Worm (Caenorhabditis elegans) whole organism, young adult: ENCODE measurements around the gene asp-5.

Source experiments
- D2030.7 ChIP-seq: fragments of 200-800 bp; sonication (Bioruptor generic); IDR thresholded peaks from 2 replicates; pipeline ENCODE4 v1.3.6; 2022; ENCODE audit warnings: missing genetic modification reagents, missing genetic modification characterization, missing compliant biosample characterization
- F10E7.11 ChIP-seq: sonication (generic microtip); optimal IDR thresholded peaks from 2 replicates; lab custom pipeline; 2017; ENCODE audit warnings: mild to moderate bottlenecking, missing genetic modification characterization, moderate library complexity, missing compliant biosample characterization
- F22D6.2 ChIP-seq: sonication (generic microtip); optimal IDR thresholded peaks from 2 replicates; lab custom pipeline; 2016; ENCODE audit warnings: mild to moderate bottlenecking, missing genetic modification characterization, missing compliant biosample characterization
- F37B4.10 ChIP-seq: fragments of 200-800 bp; sonication (Bioruptor generic); IDR thresholded peaks from 2 replicates; pipeline ENCODE4 v1.3.6; 2022; ENCODE audit warnings: missing genetic modification characterization, missing compliant biosample characterization
- F39B2.1 ChIP-seq: fragments of 200-800 bp; sonication (Bioruptor generic); IDR thresholded peaks from 2 replicates; pipeline ENCODE4 v1.3.6; 2022; ENCODE audit warnings: missing genetic modification reagents, missing genetic modification characterization, missing compliant biosample characterization
- F49E8.2 ChIP-seq: sonication (generic microtip); optimal IDR thresholded peaks from 3 replicates; lab custom pipeline; 2017; ENCODE audit warnings: missing genetic modification characterization, mild to moderate bottlenecking, missing compliant biosample characterization, antibody characterized with exemption, moderate library complexity; ENCODE audit not compliant: insufficient read depth
- F55B11.4 ChIP-seq: sonication (generic microtip); optimal IDR thresholded peaks from 2 replicates; lab custom pipeline; 2016; ENCODE audit warnings: missing compliant biosample characterization, missing genetic modification characterization, borderline replicate concordance; ENCODE audit not compliant: insufficient read depth
- F57C9.4 ChIP-seq: sonication (generic microtip); optimal IDR thresholded peaks from 2 replicates; lab custom pipeline; 2017; ENCODE audit warnings: mild to moderate bottlenecking, missing genetic modification characterization, missing compliant biosample characterization
- K11D2.4 ChIP-seq: fragments of 200-800 bp; sonication (Bioruptor generic); IDR thresholded peaks from 2 replicates; pipeline ENCODE4 v1.3.6; 2022; ENCODE audit warnings: missing genetic modification reagents, missing genetic modification characterization, missing compliant biosample characterization
- Y53G8AR.9 ChIP-seq: fragments of 200-800 bp; sonication (Bioruptor generic); conservative IDR thresholded peaks from 2 replicates; pipeline ENCODE4 v1.3.6; 2022; ENCODE audit warnings: missing genetic modification reagents, missing genetic modification characterization, missing compliant biosample characterization
- Y79H2A.3 ChIP-seq: fragments of 200-800 bp; sonication (Bioruptor generic); conservative IDR thresholded peaks from 2 replicates; pipeline ENCODE4 v1.3.6; 2022; ENCODE audit warnings: missing genetic modification reagents, missing genetic modification characterization, missing compliant biosample characterization
- Y95B8A.8 ChIP-seq: fragments of 200-800 bp; sonication (Bioruptor generic); IDR thresholded peaks from 2 replicates; pipeline ENCODE4 v1.3.6; 2022; ENCODE audit warnings: missing genetic modification reagents, missing genetic modification characterization, missing compliant biosample characterization
- akir-1 ChIP-seq: fragments of 200-800 bp; sonication (Bioruptor generic); optimal IDR thresholded peaks from 2 replicates; lab custom pipeline; 2018; ENCODE audit warnings: mild to moderate bottlenecking, missing genetic modification characterization, moderate library complexity, missing compliant biosample characterization
- ama-1 ChIP-seq, 3 experiments: fragments of 150-350 bp in 1 of 3; sonication (generic microtip) in 2 of 3; optimal IDR thresholded peaks; 2 replicates each; lab custom pipeline; 2014 to 2018; ENCODE audit warnings: missing biosample characterization in 2 of 3, missing genetic modification characterization in 2 of 3, missing genetic modification reagents in 2 of 3
- aptf-2 ChIP-seq: fragments of 200-800 bp; sonication (Bioruptor generic); conservative IDR thresholded peaks from 2 replicates; pipeline ENCODE4 v1.3.6; 2022; ENCODE audit warnings: missing genetic modification reagents, missing genetic modification characterization, missing compliant biosample characterization
- cebp-1 ChIP-seq, 2 experiments: fragments of 200-800 bp in 1 of 2; sonication (Bioruptor generic) in 1 of 2; sonication (generic microtip) in 1 of 2; IDR thresholded peaks in 1 of 2; optimal IDR thresholded peaks in 1 of 2; 2 replicates each; pipeline versions ENCODE4 v1.3.6 to Lab custom; 2017 to 2022; ENCODE audit warnings: missing compliant biosample characterization in 2 of 2, missing genetic modification characterization in 2 of 2, mild to moderate bottlenecking in 1 of 2, missing genetic modification reagents in 1 of 2, moderate library complexity in 1 of 2
- cebp-2 ChIP-seq: fragments of 200-800 bp; sonication (Bioruptor generic); IDR thresholded peaks from 2 replicates; pipeline ENCODE4 v1.3.6; 2022; ENCODE audit warnings: missing genetic modification characterization, missing compliant biosample characterization
- ceh-27 ChIP-seq: fragments of 200-800 bp; sonication (Bioruptor generic); optimal IDR thresholded peaks from 2 replicates; lab custom pipeline; 2018; ENCODE audit warnings: mild to moderate bottlenecking, missing genetic modification characterization, moderate library complexity, missing compliant biosample characterization
- ceh-79 ChIP-seq: sonication (generic microtip); optimal IDR thresholded peaks from 2 replicates; lab custom pipeline; 2017; ENCODE audit warnings: mild to moderate bottlenecking, missing genetic modification characterization, missing compliant biosample characterization
- chd-7 ChIP-seq: sonication (generic microtip); optimal IDR thresholded peaks from 2 replicates; lab custom pipeline; 2016; ENCODE audit warnings: mild to moderate bottlenecking, missing genetic modification characterization, moderate library complexity, missing compliant biosample characterization
- egl-18 ChIP-seq: fragments of 200-800 bp; sonication (Bioruptor generic); IDR thresholded peaks from 2 replicates; pipeline ENCODE4 v1.3.6; 2022; ENCODE audit warnings: missing genetic modification reagents, missing genetic modification characterization, missing compliant biosample characterization
- egl-44 ChIP-seq: fragments of 200-800 bp; sonication (Bioruptor generic); IDR thresholded peaks from 2 replicates; pipeline ENCODE4 v1.3.6; 2022; ENCODE audit warnings: missing genetic modification reagents, missing genetic modification characterization, missing compliant biosample characterization
- gei-17 ChIP-seq: fragments of 200-800 bp; sonication (Bioruptor generic); optimal IDR thresholded peaks from 2 replicates; lab custom pipeline; 2018; ENCODE audit warnings: mild to moderate bottlenecking, missing genetic modification characterization, missing compliant biosample characterization
- hmg-1.2 ChIP-seq: fragments of 200-800 bp; sonication (Bioruptor generic); IDR thresholded peaks from 2 replicates; pipeline ENCODE4 v1.3.6; 2022; ENCODE audit warnings: missing genetic modification reagents, missing genetic modification characterization, missing compliant biosample characterization
- hmg-20 ChIP-seq: fragments of 200-800 bp; sonication (Bioruptor generic); IDR thresholded peaks from 2 replicates; pipeline ENCODE4 v1.3.6; 2022; ENCODE audit warnings: missing genetic modification reagents, missing genetic modification characterization, missing compliant biosample characterization
- hrde-1 ChIP-seq: sonication (generic microtip); optimal IDR thresholded peaks from 2 replicates; lab custom pipeline; 2016; ENCODE audit warnings: missing genetic modification characterization, mild to moderate bottlenecking, missing compliant biosample characterization, moderate library complexity, missing genotype, missing genetic modification reagents, borderline replicate concordance
- lir-1 ChIP-seq: fragments of 200-800 bp; sonication (Bioruptor generic); conservative IDR thresholded peaks from 2 replicates; pipeline ENCODE4 v1.3.6; 2022; ENCODE audit warnings: missing genetic modification reagents, missing genetic modification characterization, missing compliant biosample characterization
- madf-10 ChIP-seq: sonication (generic microtip); optimal IDR thresholded peaks from 2 replicates; lab custom pipeline; 2016; ENCODE audit warnings: mild to moderate bottlenecking, missing genetic modification characterization, missing compliant biosample characterization
- mel-28 ChIP-seq: sonication (generic microtip); optimal IDR thresholded peaks from 2 replicates; lab custom pipeline; 2016; ENCODE audit warnings: borderline replicate concordance, mild to moderate bottlenecking, missing genetic modification characterization, missing compliant biosample characterization
- mes-4 ChIP-seq: sonication (generic microtip); optimal IDR thresholded peaks from 2 replicates; lab custom pipeline; 2016; ENCODE audit warnings: missing genotype, missing genetic modification characterization, missing compliant biosample characterization
- mxl-1 ChIP-seq: sonication (generic microtip); optimal IDR thresholded peaks from 2 replicates; lab custom pipeline; 2016; ENCODE audit warnings: missing genetic modification characterization, missing compliant biosample characterization
- nhr-120 ChIP-seq: fragments of 200-800 bp; sonication (Bioruptor generic); IDR thresholded peaks from 2 replicates; pipeline ENCODE4 v1.3.6; 2022; ENCODE audit warnings: missing genetic modification characterization, missing compliant biosample characterization
- nhr-80 ChIP-seq: sonication (generic microtip); optimal IDR thresholded peaks from 2 replicates; lab custom pipeline; 2016; ENCODE audit warnings: missing genetic modification characterization, missing compliant biosample characterization
- nhr-90 ChIP-seq: sonication (generic microtip); optimal IDR thresholded peaks from 2 replicates; lab custom pipeline; 2016; ENCODE audit warnings: missing genotype, mild to moderate bottlenecking, missing genetic modification characterization, missing compliant biosample characterization
- pbrm-1 ChIP-seq: fragments of 200-800 bp; sonication (Bioruptor generic); IDR thresholded peaks from 2 replicates; pipeline ENCODE4 v1.3.6; 2022; ENCODE audit warnings: missing genetic modification reagents, missing genetic modification characterization, missing compliant biosample characterization
- sdz-38 ChIP-seq: sonication (generic microtip); optimal IDR thresholded peaks from 2 replicates; lab custom pipeline; 2016; ENCODE audit warnings: missing genotype, missing genetic modification characterization, missing compliant biosample characterization
- snpc-1.3 ChIP-seq: sonication (generic microtip); optimal IDR thresholded peaks from 2 replicates; lab custom pipeline; 2017; ENCODE audit warnings: missing genetic modification characterization, mild to moderate bottlenecking, missing compliant biosample characterization, antibody characterized with exemption, moderate library complexity, missing genotype, missing genetic modification reagents; ENCODE audit not compliant: insufficient read depth
- tbp1 ChIP-seq: fragments of 200-800 bp; sonication (Bioruptor generic); optimal IDR thresholded peaks from 2 replicates; lab custom pipeline; 2018; ENCODE audit warnings: mild to moderate bottlenecking, missing genetic modification characterization, missing compliant biosample characterization
- tbx-9 ChIP-seq: sonication (generic microtip); optimal IDR thresholded peaks from 2 replicates; lab custom pipeline; 2016; ENCODE audit warnings: borderline replicate concordance, missing genetic modification characterization, inconsistent platforms, missing compliant biosample characterization
- xnd-1 ChIP-seq: sonication (generic microtip); optimal IDR thresholded peaks from 2 replicates; lab custom pipeline; 2016; ENCODE audit warnings: missing genotype, missing genetic modification reagents, missing genetic modification characterization, missing compliant biosample characterization
- zfh-2 ChIP-seq: fragments of 200-800 bp; sonication (Bioruptor generic); conservative IDR thresholded peaks from 2 replicates; pipeline ENCODE4 v1.3.6; 2022; ENCODE audit warnings: missing genetic modification reagents, missing genetic modification characterization, missing compliant biosample characterization
- ztf-18 ChIP-seq: sonication (generic microtip); optimal IDR thresholded peaks from 2 replicates; lab custom pipeline; 2016; ENCODE audit warnings: missing genotype, mild to moderate bottlenecking, missing genetic modification characterization, missing compliant biosample characterization
- ztf-22 ChIP-seq: fragments of 200-800 bp; sonication (Bioruptor generic); optimal IDR thresholded peaks from 2 replicates; lab custom pipeline; 2018; ENCODE audit warnings: mild to moderate bottlenecking, missing genetic modification characterization, moderate library complexity, missing compliant biosample characterization
- ztf-25 ChIP-seq: fragments of 200-800 bp; sonication (Bioruptor generic); IDR thresholded peaks from 2 replicates; pipeline ENCODE4 v1.3.6; 2022; ENCODE audit warnings: missing genetic modification reagents, missing genetic modification characterization, missing compliant biosample characterization
- ztf-28 ChIP-seq: fragments of 200-800 bp; sonication (Bioruptor generic); IDR thresholded peaks from 2 replicates; pipeline ENCODE4 v1.3.6; 2022; ENCODE audit warnings: missing genetic modification reagents, missing genetic modification characterization, missing compliant biosample characterization

Gene asp-5

ce11 chrV:8247311-8248105, 24.7 kb upstream of the asp-5 start (continued):
- no peak for TF ChIP-seq egl-18
- peak; percentile 42 for TF ChIP-seq ceh-27 (GFP tag; lab: Kevin White, UChicago)
- no peak for TF ChIP-seq cebp-1 (GFP tag; IDR thresholded peaks at IDR 0.05; lab: Robert Waterston, UW)
- peak; percentile 25 for TF ChIP-seq cebp-1 (tag; optimal IDR thresholded peaks at IDR 0.05; lab: Kevin White, UChicago)
- TF ChIP-seq aptf-2, result no peak
- no peak for TF ChIP-seq F37B4.10
- TF ChIP-seq ama-1 (optimal IDR thresholded peaks at IDR 0.05; lab: Kevin White, UChicago), result peak; percentile 94
- peak in 1 of 2 experiments; percentile 72 for TF ChIP-seq ama-1 (GFP tag; optimal IDR thresholded peaks at IDR 0.05; lab: Kevin White, UChicago)
- no peak for TF ChIP-seq sdz-38 (tag; lab: Kevin White, UChicago)
- peak; percentile 90 for TF ChIP-seq hrde-1 (tag; lab: Kevin White, UChicago)
- no peak for TF ChIP-seq mel-28 (tag; lab: Kevin White, UChicago)
- peak; percentile 96 for TF ChIP-seq D2030.7 (GFP tag; lab: Robert Waterston, UW)
- peak; percentile 39 for TF ChIP-seq madf-10 (tag; lab: Kevin White, UChicago)
- no peak for TF ChIP-seq Y79H2A.3 (GFP tag; lab: Robert Waterston, UW)
- peak; percentile 29 for TF ChIP-seq mes-4 (tag; lab: Kevin White, UChicago)
- no peak for TF ChIP-seq F39B2.1 (GFP tag; lab: Robert Waterston, UW)
- TF ChIP-seq ztf-28 (GFP tag; lab: Robert Waterston, UW), result no peak
- TF ChIP-seq snpc-1.3 (tag; lab: Kevin White, UChicago), result peak; percentile 97
- no peak for TF ChIP-seq nhr-120 (GFP tag; lab: Robert Waterston, UW)
- TF ChIP-seq F10E7.11 (tag; lab: Kevin White, UChicago), result no peak
- no peak for TF ChIP-seq F57C9.4 (tag; lab: Kevin White, UChicago)
- TF ChIP-seq ztf-18 (tag; lab: Kevin White, UChicago), result peak; percentile 61
- TF ChIP-seq hmg-1.2 (GFP tag; lab: Robert Waterston, UW), result peak; percentile 90
- TF ChIP-seq gei-17, result no peak
- TF ChIP-seq cebp-2 (GFP tag; lab: Robert Waterston, UW), result no peak
- TF ChIP-seq tbx-9, result no peak
- TF ChIP-seq lir-1 (GFP tag; lab: Robert Waterston, UW), result 0 out of 2 replicates have a peak, but pooled peaks have one; percentile 14
- TF ChIP-seq ztf-22 (GFP tag; lab: Kevin White, UChicago), result no peak
- TF ChIP-seq egl-44 (GFP tag; lab: Robert Waterston, UW), result 0 out of 2 replicates have a peak, but pooled peaks have one; percentile 34
- no peak for TF ChIP-seq ceh-79 (tag; lab: Kevin White, UChicago)
- no peak for TF ChIP-seq akir-1 (GFP tag; lab: Kevin White, UChicago)
- TF ChIP-seq Y53G8AR.9 (GFP tag; lab: Robert Waterston, UW), result peak; percentile 82
- peak; percentile 75; the same call in 1 of the 2 replicates for TF ChIP-seq Y95B8A.8
- TF ChIP-seq F55B11.4 (tag; lab: Kevin White, UChicago), result no peak
- no peak for TF ChIP-seq ztf-25 (GFP tag; lab: Robert Waterston, UW)
- peak; percentile 68 for TF ChIP-seq xnd-1
- peak; percentile 16 for TF ChIP-seq nhr-80 (tag; lab: Kevin White, UChicago)
- peak; percentile 88 for TF ChIP-seq tbp1 (GFP tag; lab: Kevin White, UChicago)
- TF ChIP-seq zfh-2 (GFP tag; lab: Robert Waterston, UW), result no peak
- TF ChIP-seq mxl-1 (tag; lab: Kevin White, UChicago), result peak; percentile 42
- peak; percentile 83 for TF ChIP-seq hmg-20 (GFP tag; lab: Robert Waterston, UW)
- TF ChIP-seq F49E8.2 (tag; lab: Kevin White, UChicago), result peak; percentile 96
- peak; percentile 16 for TF ChIP-seq nhr-90
- no peak for TF ChIP-seq F22D6.2 (tag; lab: Kevin White, UChicago)
- no peak for TF ChIP-seq chd-7 (tag; lab: Kevin White, UChicago)
- no peak for TF ChIP-seq K11D2.4 (GFP tag; lab: Robert Waterston, UW)
- peak; percentile 98 for TF ChIP-seq pbrm-1 (GFP tag; lab: Robert Waterston, UW)
